Worm (Caenorhabditis elegans) whole organism, mixed stage, embryonic: ENCODE data around the gene cyn-3.

Source experiments
- bed-3 ChIP-seq: fragments of 200-800 bp; sonication (Bioruptor generic); optimal IDR thresholded peaks from 3 replicates; lab custom pipeline; 2018; ENCODE audit warnings: mild to moderate bottlenecking, missing genetic modification characterization, moderate library complexity, missing compliant biosample characterization
- blmp-1 ChIP-seq: fragments of 150-350 bp; optimal IDR thresholded peaks from 2 replicates; lab custom pipeline; 2014; ENCODE audit warnings: missing biosample characterization, missing genetic modification characterization
- ceh-39 ChIP-seq: fragments of 150-350 bp; optimal IDR thresholded peaks from 2 replicates; lab custom pipeline; 2014; ENCODE audit warnings: missing biosample characterization, missing genetic modification characterization
- ceh-43 ChIP-seq: fragments of 200-800 bp; sonication (Bioruptor generic); optimal IDR thresholded peaks from 2 replicates; lab custom pipeline; 2018; ENCODE audit warnings: mild to moderate bottlenecking, missing genetic modification characterization, moderate library complexity, missing compliant biosample characterization
- ceh-83 ChIP-seq: fragments of 200-800 bp; sonication (Bioruptor generic); optimal IDR thresholded peaks from 2 replicates; lab custom pipeline; 2018; ENCODE audit warnings: mild to moderate bottlenecking, missing genetic modification characterization, missing compliant biosample characterization
- ces-1 ChIP-seq: fragments of 150-350 bp; optimal IDR thresholded peaks from 2 replicates; lab custom pipeline; 2014; ENCODE audit warnings: missing biosample characterization, missing genetic modification reagents, missing genetic modification characterization
- cnd-1 ChIP-seq: fragments of 200-800 bp; sonication (Bioruptor generic); optimal IDR thresholded peaks from 2 replicates; lab custom pipeline; 2018; ENCODE audit warnings: mild to moderate bottlenecking, missing genetic modification characterization, missing compliant biosample characterization
- drap-1 ChIP-seq: fragments of 200-800 bp; sonication (Bioruptor generic); optimal IDR thresholded peaks from 3 replicates; lab custom pipeline; 2018; ENCODE audit warnings: mild to moderate bottlenecking, missing genetic modification characterization, missing compliant biosample characterization
- elt-1 ChIP-seq: sonication (generic microtip); optimal IDR thresholded peaks from 2 replicates; lab custom pipeline; 2017; ENCODE audit warnings: missing genetic modification characterization, mild to moderate bottlenecking, missing compliant biosample characterization, antibody characterized with exemption, moderate library complexity, borderline replicate concordance; ENCODE audit not compliant: insufficient read depth
- elt-3 ChIP-seq: fragments of 150-350 bp; optimal IDR thresholded peaks from 2 replicates; lab custom pipeline; 2014; ENCODE audit warnings: missing biosample characterization, missing genetic modification characterization
- flh-1 ChIP-seq: fragments of 200-800 bp; sonication (Bioruptor generic); optimal IDR thresholded peaks from 2 replicates; lab custom pipeline; 2018; ENCODE audit warnings: mild to moderate bottlenecking, missing genetic modification characterization, moderate library complexity, missing compliant biosample characterization
- ham-2 ChIP-seq: fragments of 200-800 bp; sonication (Bioruptor generic); optimal IDR thresholded peaks from 2 replicates; lab custom pipeline; 2018; ENCODE audit warnings: mild to moderate bottlenecking, missing genetic modification characterization, missing compliant biosample characterization
- hlh-1 ChIP-seq: fragments of 150-350 bp; optimal IDR thresholded peaks from 2 replicates; lab custom pipeline; 2014; ENCODE audit warnings: missing biosample characterization, missing genetic modification reagents, missing genetic modification characterization
- lin-13 ChIP-seq: fragments of 150-350 bp; optimal IDR thresholded peaks from 2 replicates; lab custom pipeline; 2014; ENCODE audit warnings: missing biosample characterization, missing genetic modification characterization
- lin-32 ChIP-seq: fragments of 200-800 bp; sonication (Bioruptor generic); optimal IDR thresholded peaks from 2 replicates; lab custom pipeline; 2018; ENCODE audit warnings: mild to moderate bottlenecking, missing genetic modification characterization, missing compliant biosample characterization
- lsy-2 ChIP-seq: fragments of 150-350 bp; optimal IDR thresholded peaks from 2 replicates; lab custom pipeline; 2014; ENCODE audit warnings: missing biosample characterization, missing genetic modification characterization
- mep-1 ChIP-seq: fragments of 150-350 bp; optimal IDR thresholded peaks from 2 replicates; lab custom pipeline; 2017; ENCODE audit warnings: missing biosample characterization, missing genetic modification reagents, missing genetic modification characterization, inconsistent platforms
- mls-2 ChIP-seq: sonication (generic microtip); optimal IDR thresholded peaks from 2 replicates; lab custom pipeline; 2016; ENCODE audit warnings: mild to moderate bottlenecking, missing genetic modification characterization, moderate library complexity, missing compliant biosample characterization
- nhr-12 ChIP-seq: fragments of 150-350 bp; optimal IDR thresholded peaks from 2 replicates; lab custom pipeline; 2014; ENCODE audit warnings: missing biosample characterization, missing genetic modification characterization
- nhr-237 ChIP-seq: fragments of 150-350 bp; optimal IDR thresholded peaks from 2 replicates; lab custom pipeline; 2014; ENCODE audit warnings: missing biosample characterization, missing genetic modification characterization
- nhr-28 ChIP-seq: fragments of 150-350 bp; optimal IDR thresholded peaks from 2 replicates; lab custom pipeline; 2014; ENCODE audit warnings: missing biosample characterization, missing genetic modification characterization
- nhr-76 ChIP-seq: sonication (generic microtip); optimal IDR thresholded peaks from 2 replicates; lab custom pipeline; 2017; ENCODE audit warnings: missing biosample characterization, missing genetic modification characterization
- pha-4 ChIP-seq: fragments of 150-350 bp; optimal IDR thresholded peaks from 2 replicates; lab custom pipeline; 2018; ENCODE audit warnings: missing biosample characterization, missing genetic modification reagents, missing genetic modification characterization
- sem-2 ChIP-seq: fragments of 200-800 bp; sonication (Bioruptor generic); optimal IDR thresholded peaks from 2 replicates; lab custom pipeline; 2018; ENCODE audit warnings: mild to moderate bottlenecking, missing genetic modification characterization, missing compliant biosample characterization
- snpc-4 ChIP-seq: fragments of 150-350 bp; optimal IDR thresholded peaks from 2 replicates; lab custom pipeline; 2014; ENCODE audit warnings: missing biosample characterization, missing genetic modification characterization
- sptf-1 ChIP-seq: sonication (generic microtip); optimal IDR thresholded peaks from 2 replicates; lab custom pipeline; 2017; ENCODE audit warnings: mild to moderate bottlenecking, missing genetic modification characterization, moderate library complexity, missing compliant biosample characterization
- unc-120 ChIP-seq: sonication (generic microtip); optimal IDR thresholded peaks from 2 replicates; lab custom pipeline; 2017; ENCODE audit warnings: missing genetic modification characterization, missing compliant biosample characterization; ENCODE audit not compliant: poor library complexity, severe bottlenecking
- unc-39 ChIP-seq: fragments of 150-350 bp; optimal IDR thresholded peaks from 2 replicates; lab custom pipeline; 2014; ENCODE audit warnings: missing biosample characterization, missing genetic modification characterization
- zip-8 ChIP-seq: fragments of 150-350 bp; optimal IDR thresholded peaks from 2 replicates; lab custom pipeline; 2014; ENCODE audit warnings: missing biosample characterization, missing genetic modification characterization
- ztf-11 ChIP-seq: fragments of 150-350 bp; optimal IDR thresholded peaks from 2 replicates; lab custom pipeline; 2014; ENCODE audit warnings: missing biosample characterization, missing genetic modification characterization

cyn-3 gene

DNA sequence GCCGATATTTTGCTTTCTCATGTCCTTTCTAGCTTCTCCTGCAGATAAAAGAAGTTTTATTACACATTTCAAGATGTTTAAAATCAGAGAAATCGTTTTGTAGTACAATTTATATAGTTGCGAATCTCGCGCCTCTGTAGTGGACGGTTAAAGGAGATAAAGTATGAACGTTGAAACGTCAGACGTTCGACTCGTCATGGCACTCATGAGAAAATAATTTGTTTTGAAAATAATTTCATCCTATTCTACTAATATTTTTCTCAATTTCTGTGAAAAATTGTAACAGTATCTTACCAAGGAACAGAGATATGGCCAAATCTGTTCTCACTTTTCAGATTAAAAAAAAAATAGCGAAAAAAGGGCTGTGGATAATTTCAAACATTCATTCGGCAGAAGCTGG, 42.0 kb upstream of the cyn-3 start, which contains the start of gene T09F5.20:
T09F5.20 (minus strand) TSS at position 101 of the 400 bp plus-strand sequence.
- TF ChIP-seq ces-1 (GFP tag; lab: Kevin White, UChicago) (no peak), ceh-43 (GFP tag; lab: Kevin White, UChicago) (no peak), nhr-12 (tag; lab: Kevin White, UChicago) (no peak), ceh-83 (GFP tag; lab: Kevin White, UChicago) (no peak), sem-2 (no peak), flh-1 (GFP tag; lab: Kevin White, UChicago) (no peak), nhr-28 (no peak), elt-1 (tag; lab: Kevin White, UChicago) (no peak), elt-3 (tag; lab: Kevin White, UChicago) (no peak), mep-1 (tag; lab: Kevin White, UChicago) (no peak), zip-8 (tag; lab: Kevin White, UChicago) (no peak), ham-2 (GFP tag; lab: Kevin White, UChicago) (no peak), lin-32 (GFP tag; lab: Kevin White, UChicago) (no peak), cnd-1 (tag; lab: Kevin White, UChicago) (no peak), bed-3 (no peak), snpc-4 (no peak), lsy-2 (tag; lab: Kevin White, UChicago) (no peak), nhr-76 (tag; lab: Kevin White, UChicago) (no peak)

DNA sequence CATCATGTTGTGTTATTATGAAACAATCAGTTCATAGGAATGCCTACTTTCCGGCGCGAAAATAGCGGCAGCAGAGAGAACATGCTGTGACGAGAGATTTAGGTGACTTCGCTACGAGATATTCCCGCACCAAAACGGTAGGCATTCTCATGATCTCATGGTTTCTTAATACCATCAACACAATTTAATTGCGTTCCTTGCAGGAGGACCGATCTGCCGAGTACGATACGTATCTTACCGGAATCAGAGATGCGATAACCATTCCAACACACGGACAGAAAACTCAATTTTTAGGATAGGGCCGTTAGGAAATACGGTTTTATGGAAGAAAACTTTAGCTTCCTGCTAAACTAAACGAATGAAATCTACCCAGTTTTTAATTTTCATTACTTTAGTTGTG, 40.9 kb upstream of the cyn-3 start, which contains the start of gene T09F5.1:
T09F5.1 (plus strand) TSS at position 301 of the 400 bp plus-strand sequence.
- TF ChIP-seq elt-1 (tag; lab: Kevin White, UChicago) (peak; percentile 60), cnd-1 (tag; lab: Kevin White, UChicago) (no peak)
- TF ChIP-seq, all 35 proteins: peak for 1

DNA sequence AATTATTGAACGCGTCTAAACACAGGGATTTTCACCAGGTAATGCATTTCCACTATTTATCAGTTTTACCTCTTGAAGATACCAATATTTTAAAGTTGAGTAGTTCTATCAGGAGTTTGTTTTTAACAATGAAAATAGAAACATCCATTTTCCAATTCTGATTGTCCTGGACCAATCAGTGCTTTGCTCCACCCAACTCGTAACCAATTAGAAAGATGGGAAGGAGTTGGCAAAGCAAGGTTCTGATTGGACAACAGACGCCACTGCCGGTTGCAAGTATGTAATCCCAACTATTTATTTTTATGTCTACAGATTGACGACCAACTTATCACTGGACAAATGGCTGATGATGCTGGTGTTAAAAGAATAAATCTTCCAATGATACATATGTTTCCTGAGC, 39.6 kb upstream of the cyn-3 start:
- no peak for TF ChIP-seq unc-39
- no peak for TF ChIP-seq snpc-4
- TF ChIP-seq elt-3 (tag; lab: Kevin White, UChicago): no peak
- no peak for TF ChIP-seq ceh-39 (tag; lab: Kevin White, UChicago)
- no peak for TF ChIP-seq lin-13 (tag; lab: Kevin White, UChicago)
- TF ChIP-seq mls-2 (tag; lab: Kevin White, UChicago): no peak
- TF ChIP-seq sem-2: no peak
- no peak for TF ChIP-seq blmp-1 (tag; lab: Kevin White, UChicago)
- no peak for TF ChIP-seq nhr-12 (tag; lab: Kevin White, UChicago)
- no peak for TF ChIP-seq unc-120 (tag; lab: Kevin White, UChicago)
- no peak for TF ChIP-seq hlh-1 (tag; lab: Kevin White, UChicago)
- no peak for TF ChIP-seq drap-1 (GFP tag; lab: Kevin White, UChicago)
- no peak for TF ChIP-seq ceh-83 (GFP tag; lab: Kevin White, UChicago)
- no peak for TF ChIP-seq nhr-76 (tag; lab: Kevin White, UChicago)
- no peak for TF ChIP-seq sptf-1 (tag; lab: Kevin White, UChicago)
- no peak for TF ChIP-seq lsy-2 (tag; lab: Kevin White, UChicago)
- no peak for TF ChIP-seq elt-1 (tag; lab: Kevin White, UChicago)
- TF ChIP-seq pha-4: no peak
- no peak for TF ChIP-seq ces-1 (GFP tag; lab: Kevin White, UChicago)
- no peak for TF ChIP-seq ztf-11 (tag; lab: Kevin White, UChicago)

DNA sequence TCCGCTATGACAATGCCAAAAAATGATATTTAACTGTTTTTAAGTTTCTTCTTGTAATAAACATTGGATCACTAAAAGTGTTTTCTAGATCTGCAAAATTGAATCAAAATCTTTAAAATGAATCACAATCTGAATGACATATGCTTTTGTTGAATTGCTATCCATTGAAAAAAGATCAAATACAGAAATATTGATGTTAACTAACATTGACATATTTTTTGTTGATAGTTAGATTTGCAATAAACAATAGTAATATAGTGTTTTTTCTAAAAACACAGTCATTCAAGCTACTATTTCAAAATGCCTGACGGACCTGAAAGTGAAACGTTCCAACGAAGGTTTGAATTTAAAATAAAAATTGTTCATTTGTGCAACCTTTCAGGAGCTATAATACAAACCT, 39.1 kb upstream of the cyn-3 start, which contains the start of gene T09F5.2:
T09F5.2 (plus strand) TSS at position 301 of the 400 bp plus-strand sequence.
- TF ChIP-seq nhr-12 (tag; lab: Kevin White, UChicago) (no peak), ceh-39 (tag; lab: Kevin White, UChicago) (no peak), ceh-43 (GFP tag; lab: Kevin White, UChicago) (no peak), ceh-83 (GFP tag; lab: Kevin White, UChicago) (no peak), blmp-1 (tag; lab: Kevin White, UChicago) (no peak), elt-1 (tag; lab: Kevin White, UChicago) (no peak), cnd-1 (tag; lab: Kevin White, UChicago) (no peak), sptf-1 (tag; lab: Kevin White, UChicago) (no peak), elt-3 (tag; lab: Kevin White, UChicago) (no peak)

DNA sequence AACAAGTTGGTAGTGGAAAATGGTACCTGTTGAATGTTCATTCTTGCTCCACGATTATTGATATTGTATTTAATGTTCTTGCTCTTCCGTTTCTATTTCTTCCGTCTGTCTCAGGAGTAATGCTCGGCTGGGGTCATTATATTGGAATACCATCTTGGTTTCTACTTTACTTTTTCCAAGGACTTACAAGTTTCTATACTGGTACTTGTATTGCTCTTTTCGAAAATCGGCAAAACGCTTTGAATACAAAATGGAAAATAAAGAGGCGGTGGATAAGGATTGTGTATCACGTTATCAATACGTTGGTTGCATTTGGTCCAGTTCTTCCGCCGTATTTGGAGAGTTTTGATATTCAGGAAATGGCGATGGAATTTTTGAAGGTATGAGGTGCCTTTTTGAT, 37.7 kb upstream of the cyn-3 start:
- TF ChIP-seq lin-13 (tag; lab: Kevin White, UChicago) (no peak), nhr-237 (tag; lab: Kevin White, UChicago) (no peak), hlh-1 (tag; lab: Kevin White, UChicago) (no peak)
